Fruit fly (Drosophila melanogaster) whole organism, embryonic: ENCODE results near the gene CG32036.

ENCODE experiments used
- BEAF-32 ChIP-seq: fragments of 200-800 bp; sonication (Bioruptor generic); optimal IDR thresholded peaks from 3 replicates; lab custom pipeline; 2017; ENCODE audit warnings: missing biosample characterization, missing genetic modification characterization, mild to moderate bottlenecking, moderate library complexity, missing genetic modification reagents
- CG17361 ChIP-seq: fragments of 200-800 bp; sonication (Bioruptor generic); IDR thresholded peaks from 3 replicates; pipeline ENCODE4 v1.3.6; 2022; ENCODE audit warnings: missing biosample characterization, missing genetic modification characterization
- CG34422 ChIP-seq: fragments of 200-800 bp; sonication (Bioruptor generic); IDR thresholded peaks from 3 replicates; pipeline ENCODE4 v1.3.6; 2022; ENCODE audit warnings: missing biosample characterization, missing genetic modification characterization
- Camta ChIP-seq: fragments of 200-800 bp; sonication (Bioruptor generic); optimal IDR thresholded peaks from 2 replicates; lab custom pipeline; 2016; ENCODE audit warnings: missing biosample characterization, missing genetic modification characterization
- Rfx ChIP-seq: fragments of 200-800 bp; sonication (Bioruptor generic); IDR thresholded peaks from 2 replicates; pipeline ENCODE4 v1.3.6; 2022; ENCODE audit warnings: missing biosample characterization, missing genetic modification characterization
- ab ChIP-seq: fragments of 200-800 bp; sonication (Bioruptor generic); optimal IDR thresholded peaks from 2 replicates; lab custom pipeline; 2016; ENCODE audit warnings: missing biosample characterization, missing genetic modification characterization
- ems ChIP-seq: fragments of 200-800 bp; sonication (Bioruptor generic); optimal IDR thresholded peaks from 3 replicates; lab custom pipeline; 2016; ENCODE audit warnings: missing biosample characterization, missing genetic modification characterization
- fd96Cb ChIP-seq: fragments of 200-800 bp; sonication (Bioruptor generic); optimal IDR thresholded peaks from 2 replicates; lab custom pipeline; 2018; ENCODE audit warnings: missing biosample characterization, mild to moderate bottlenecking, missing genetic modification characterization, moderate library complexity
- zen ChIP-seq: fragments of 200-800 bp; sonication (Bioruptor generic); optimal IDR thresholded peaks from 3 replicates; lab custom pipeline; 2018; ENCODE audit warnings: missing biosample characterization, mild to moderate bottlenecking, missing genetic modification characterization, moderate library complexity

dm6 chr3L:9489627-9490026 is 594 bp upstream of the CG32036 start:
- TF ChIP-seq BEAF-32 (no peak), CG17361 (no peak), Rfx (GFP tag; lab: Robert Waterston, UW) (no peak), ems (GFP tag; lab: Kevin White, UChicago) (no peak), ab (GFP tag; lab: Kevin White, UChicago) (no peak), CG34422 (GFP tag; lab: Robert Waterston, UW) (no peak), fd96Cb (tag; lab: Kevin White, UChicago) (no peak), zen (tag; lab: Kevin White, UChicago) (no peak), Camta (GFP tag; lab: Kevin White, UChicago) (no peak)
